Worm (Caenorhabditis elegans) whole organism, L1 larva: ENCODE data around the gene cest-6.

Experiments
- C04F5.9 ChIP-seq: sonication (generic microtip); optimal IDR thresholded peaks from 2 replicates; lab custom pipeline; 2016; ENCODE audit warnings: missing genetic modification characterization, missing compliant biosample characterization
- C16A3.4 ChIP-seq: fragments of 150-350 bp; optimal IDR thresholded peaks from 2 replicates; lab custom pipeline; 2014; ENCODE audit warnings: missing biosample characterization, missing genetic modification characterization
- F16B12.6 ChIP-seq: fragments of 150-350 bp; optimal IDR thresholded peaks from 2 replicates; lab custom pipeline; 2014; ENCODE audit warnings: missing biosample characterization, missing genetic modification characterization
- Y116A8C.19 ChIP-seq: sonication (generic microtip); optimal IDR thresholded peaks from 2 replicates; lab custom pipeline; 2016; ENCODE audit warnings: missing compliant biosample characterization, missing genetic modification characterization, borderline replicate concordance
- aha-1 ChIP-seq: fragments of 150-350 bp; optimal IDR thresholded peaks from 2 replicates; lab custom pipeline; 2014; ENCODE audit warnings: missing biosample characterization, missing genetic modification characterization
- alr-1 ChIP-seq: fragments of 200-800 bp; sonication (Bioruptor generic); optimal IDR thresholded peaks from 2 replicates; lab custom pipeline; 2018; ENCODE audit warnings: borderline replicate concordance, mild to moderate bottlenecking, missing genetic modification characterization, missing compliant biosample characterization
- aly-2 ChIP-seq: fragments of 150-350 bp; optimal IDR thresholded peaks from 2 replicates; lab custom pipeline; 2014; ENCODE audit warnings: missing biosample characterization, missing genetic modification characterization
- blmp-1 ChIP-seq: fragments of 150-350 bp; optimal IDR thresholded peaks from 2 replicates; lab custom pipeline; 2014; ENCODE audit warnings: missing biosample characterization, missing genetic modification characterization
- ceh-63 ChIP-seq: fragments of 200-800 bp; sonication (Bioruptor generic); optimal IDR thresholded peaks from 2 replicates; lab custom pipeline; 2018; ENCODE audit warnings: mild to moderate bottlenecking, missing genetic modification characterization, missing compliant biosample characterization
- ceh-8 ChIP-seq: fragments of 200-800 bp; sonication (Bioruptor generic); optimal IDR thresholded peaks from 2 replicates; lab custom pipeline; 2018; ENCODE audit warnings: mild to moderate bottlenecking, missing genetic modification characterization, moderate library complexity, missing compliant biosample characterization
- ceh-90 ChIP-seq: sonication (generic microtip); optimal IDR thresholded peaks from 2 replicates; lab custom pipeline; 2016; ENCODE audit warnings: missing genetic modification characterization, missing compliant biosample characterization
- ces-1 ChIP-seq: fragments of 150-350 bp; optimal IDR thresholded peaks from 2 replicates; lab custom pipeline; 2014; ENCODE audit warnings: missing biosample characterization, missing genetic modification reagents, missing genetic modification characterization
- dpl-1 ChIP-seq, 3 experiments: fragments of 150-350 bp in 2 of 3; sonication (generic microtip) in 1 of 3; optimal IDR thresholded peaks; 2 replicates each; lab custom pipeline; 2014 to 2017; ENCODE audit warnings: missing biosample characterization in 3 of 3, missing genetic modification characterization in 3 of 3, missing genetic modification reagents in 3 of 3
- dsc-1 ChIP-seq: sonication (generic microtip); optimal IDR thresholded peaks from 2 replicates; lab custom pipeline; 2016; ENCODE audit warnings: mild to moderate bottlenecking, missing genetic modification characterization, missing compliant biosample characterization
- efl-1 ChIP-seq, 4 experiments: fragments of 150-350 bp; optimal IDR thresholded peaks in 3 of 4; peaks in 1 of 4; 1 replicate in 1 of 4; 2 replicates in 3 of 4; lab custom pipeline; 2014; ENCODE audit warnings: missing biosample characterization in 2 of 4, missing genetic modification characterization in 2 of 4, missing genetic modification reagents in 2 of 4
- efl-3 ChIP-seq: fragments of 200-800 bp; sonication (Bioruptor generic); optimal IDR thresholded peaks from 2 replicates; lab custom pipeline; 2018; ENCODE audit warnings: mild to moderate bottlenecking, missing genetic modification characterization, missing compliant biosample characterization
- egl-13 ChIP-seq: sonication (generic microtip); optimal IDR thresholded peaks from 2 replicates; lab custom pipeline; 2016; ENCODE audit warnings: missing genotype, missing genetic modification reagents, missing genetic modification characterization, missing compliant biosample characterization
- elt-2 ChIP-seq: sonication (generic microtip); optimal IDR thresholded peaks from 2 replicates; lab custom pipeline; 2016; ENCODE audit warnings: missing genetic modification characterization, mild to moderate bottlenecking, inconsistent platforms, missing compliant biosample characterization, missing genetic modification reagents
- ets-5 ChIP-seq: fragments of 200-800 bp; sonication (Bioruptor generic); IDR thresholded peaks from 2 replicates; pipeline ENCODE4 v1.3.6; 2022; ENCODE audit warnings: missing genetic modification characterization, missing compliant biosample characterization
- fkh-4 ChIP-seq: sonication (generic microtip); optimal IDR thresholded peaks from 2 replicates; lab custom pipeline; 2016; ENCODE audit warnings: missing compliant biosample characterization, missing genetic modification characterization, borderline replicate concordance
- fkh-8 ChIP-seq: sonication (generic microtip); optimal IDR thresholded peaks from 2 replicates; lab custom pipeline; 2016; ENCODE audit warnings: mild to moderate bottlenecking, missing genetic modification characterization, missing compliant biosample characterization
- fos-1 ChIP-seq: fragments of 150-350 bp; optimal IDR thresholded peaks from 2 replicates; lab custom pipeline; 2014; ENCODE audit warnings: missing biosample characterization, missing genetic modification characterization
- grh-1 ChIP-seq: fragments of 200-800 bp; sonication (Bioruptor generic); IDR thresholded peaks from 2 replicates; pipeline ENCODE4 v1.3.6; 2022; ENCODE audit warnings: missing genetic modification reagents, missing genetic modification characterization, missing compliant biosample characterization
- hlh-17 ChIP-seq: fragments of 200-800 bp; sonication (Bioruptor generic); optimal IDR thresholded peaks from 2 replicates; lab custom pipeline; 2018; ENCODE audit warnings: missing genetic modification characterization, mild to moderate bottlenecking, missing compliant biosample characterization, moderate library complexity, borderline replicate concordance
- hpl-2 ChIP-seq: fragments of 150-350 bp; optimal IDR thresholded peaks from 2 replicates; lab custom pipeline; 2014; ENCODE audit warnings: missing biosample characterization, missing genetic modification reagents, missing genetic modification characterization
- irx-1 ChIP-seq: sonication (generic microtip); optimal IDR thresholded peaks from 2 replicates; lab custom pipeline; 2016; ENCODE audit warnings: missing genetic modification characterization, missing compliant biosample characterization
- isw-1 ChIP-seq: fragments of 200-800 bp; sonication (Bioruptor generic); IDR thresholded peaks from 2 replicates; pipeline ENCODE4 v1.3.6; 2022; ENCODE audit warnings: missing genetic modification characterization, missing compliant biosample characterization
- lin-35 ChIP-seq, 2 experiments: fragments of 150-350 bp; optimal IDR thresholded peaks; 2 replicates each; lab custom pipeline; 2014; ENCODE audit warnings: missing biosample characterization in 2 of 2, missing genetic modification characterization in 2 of 2, missing genetic modification reagents in 2 of 2
- lsy-2 ChIP-seq, 2 experiments: fragments of 150-350 bp; optimal IDR thresholded peaks; 2 replicates each; lab custom pipeline; 2014; ENCODE audit warnings: missing biosample characterization in 2 of 2, missing genetic modification characterization in 2 of 2
- mdl-1 ChIP-seq, 2 experiments: fragments of 150-350 bp; optimal IDR thresholded peaks; 2 replicates each; lab custom pipeline; 2014 to 2017; ENCODE audit warnings: missing biosample characterization in 2 of 2, missing genetic modification characterization in 2 of 2, inconsistent platforms in 1 of 2
- mep-1 ChIP-seq: fragments of 150-350 bp; optimal IDR thresholded peaks from 2 replicates; lab custom pipeline; 2014; ENCODE audit warnings: missing biosample characterization, missing genetic modification characterization
- nhr-11 ChIP-seq: fragments of 150-350 bp; optimal IDR thresholded peaks from 2 replicates; lab custom pipeline; 2014; ENCODE audit warnings: missing biosample characterization, missing genetic modification characterization
- nhr-12 ChIP-seq: sonication (generic microtip); optimal IDR thresholded peaks from 2 replicates; lab custom pipeline; 2017; ENCODE audit warnings: missing biosample characterization, missing genetic modification characterization
- nhr-237 ChIP-seq: fragments of 150-350 bp; optimal IDR thresholded peaks from 2 replicates; lab custom pipeline; 2014; ENCODE audit warnings: missing biosample characterization, missing genetic modification characterization
- nhr-28 ChIP-seq: fragments of 150-350 bp; optimal IDR thresholded peaks from 2 replicates; lab custom pipeline; 2014; ENCODE audit warnings: missing biosample characterization, missing genetic modification characterization
- nhr-47 ChIP-seq: sonication (generic microtip); optimal IDR thresholded peaks from 2 replicates; lab custom pipeline; 2016; ENCODE audit warnings: mild to moderate bottlenecking, missing genetic modification characterization, moderate library complexity, missing compliant biosample characterization
- nhr-71 ChIP-seq: sonication (generic microtip); optimal IDR thresholded peaks from 2 replicates; lab custom pipeline; 2016; ENCODE audit warnings: mild to moderate bottlenecking, missing genetic modification characterization, moderate library complexity, missing compliant biosample characterization
- nhr-77 ChIP-seq: fragments of 150-350 bp; optimal IDR thresholded peaks from 2 replicates; lab custom pipeline; 2014; ENCODE audit warnings: missing biosample characterization, missing genetic modification characterization
- nhr-84 ChIP-seq: sonication (generic microtip); optimal IDR thresholded peaks from 2 replicates; lab custom pipeline; 2017; ENCODE audit warnings: missing biosample characterization, missing genetic modification characterization
- nhr-90 ChIP-seq: sonication (generic microtip); optimal IDR thresholded peaks from 2 replicates; lab custom pipeline; 2016; ENCODE audit warnings: mild to moderate bottlenecking, missing genetic modification characterization, missing compliant biosample characterization; ENCODE audit not compliant: poor library complexity
- pqm-1 ChIP-seq: sonication (generic microtip); optimal IDR thresholded peaks from 3 replicates; lab custom pipeline; 2017; ENCODE audit warnings: missing biosample characterization, missing genetic modification characterization
- snpc-4 ChIP-seq: fragments of 150-350 bp; optimal IDR thresholded peaks from 2 replicates; lab custom pipeline; 2014; ENCODE audit warnings: missing biosample characterization, missing genetic modification characterization
- snu-23 ChIP-seq: sonication (generic microtip); optimal IDR thresholded peaks from 2 replicates; lab custom pipeline; 2016; ENCODE audit warnings: missing genetic modification characterization, missing compliant biosample characterization
- sox-4 ChIP-seq: sonication (generic microtip); optimal IDR thresholded peaks from 2 replicates; lab custom pipeline; 2016; ENCODE audit warnings: missing genetic modification characterization, missing compliant biosample characterization
- sptf-1 ChIP-seq: fragments of 150-350 bp; optimal IDR thresholded peaks from 2 replicates; lab custom pipeline; 2014; ENCODE audit warnings: missing biosample characterization, missing genetic modification characterization
- sup-37 ChIP-seq: fragments of 200-800 bp; sonication (Bioruptor generic); optimal IDR thresholded peaks from 2 replicates; lab custom pipeline; 2018; ENCODE audit warnings: mild to moderate bottlenecking, missing genetic modification characterization, missing compliant biosample characterization
- swsn-7 ChIP-seq: sonication (generic microtip); optimal IDR thresholded peaks from 2 replicates; lab custom pipeline; 2016; ENCODE audit warnings: missing genetic modification characterization, missing compliant biosample characterization
- tbx-2 ChIP-seq: sonication (generic microtip); optimal IDR thresholded peaks from 2 replicates; lab custom pipeline; 2016; ENCODE audit warnings: missing genetic modification characterization, missing compliant biosample characterization
- tlp-1 ChIP-seq: fragments of 150-350 bp; optimal IDR thresholded peaks from 2 replicates; lab custom pipeline; 2014; ENCODE audit warnings: missing biosample characterization, missing genetic modification characterization
- unc-30 ChIP-seq: sonication (generic microtip); optimal IDR thresholded peaks from 2 replicates; lab custom pipeline; 2017; ENCODE audit warnings: missing biosample characterization, missing genetic modification characterization
- unc-86 ChIP-seq: sonication (generic microtip); optimal IDR thresholded peaks from 2 replicates; lab custom pipeline; 2016; ENCODE audit warnings: missing genetic modification characterization, missing compliant biosample characterization
- unc-98 ChIP-seq: fragments of 200-800 bp; sonication (Bioruptor generic); IDR thresholded peaks from 2 replicates; pipeline ENCODE4 v1.3.6; 2022; ENCODE audit warnings: missing genetic modification characterization, missing compliant biosample characterization
- vab-15 ChIP-seq: sonication (generic microtip); optimal IDR thresholded peaks from 2 replicates; lab custom pipeline; 2017; ENCODE audit warnings: missing genotype, mild to moderate bottlenecking, missing genetic modification characterization, missing compliant biosample characterization
- zip-4 ChIP-seq: fragments of 200-800 bp; sonication (Bioruptor generic); optimal IDR thresholded peaks from 2 replicates; lab custom pipeline; 2018; ENCODE audit warnings: mild to moderate bottlenecking, missing genetic modification characterization, moderate library complexity, missing compliant biosample characterization
- ztf-4 ChIP-seq: fragments of 150-350 bp; optimal IDR thresholded peaks from 2 replicates; lab custom pipeline; 2014; ENCODE audit warnings: missing biosample characterization, missing genetic modification characterization

cest-6 gene

DNA sequence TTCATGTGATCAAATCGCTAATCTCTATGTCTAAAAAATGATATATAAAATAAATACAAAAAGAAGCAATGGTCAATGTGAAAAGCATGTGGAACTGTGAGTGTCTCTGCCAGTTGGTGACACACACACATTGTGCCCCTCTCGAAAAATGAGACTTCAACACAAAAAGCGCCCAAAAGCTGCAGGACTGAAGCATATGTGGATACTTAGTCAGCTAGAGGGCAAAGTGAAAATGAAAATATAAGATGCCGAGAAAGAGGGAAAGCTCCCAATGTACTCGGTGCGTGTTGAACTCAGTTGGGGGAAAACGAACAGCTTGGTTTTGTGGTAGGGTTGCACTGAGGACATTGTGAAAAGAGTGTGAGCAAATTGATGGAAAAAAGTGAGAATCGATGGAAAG lies 47.1 kb downstream of the cest-6 start (continued):
- TF ChIP-seq ztf-4 (tag; lab: Kevin White, UChicago) (peak; percentile 51), aly-2 (no peak), C16A3.4 (tag; lab: Kevin White, UChicago) (no peak), snu-23 (GFP tag; lab: Kevin White, UChicago) (peak; percentile 71), lin-35 (GFP tag; optimal IDR thresholded peaks at IDR 0.05; lab: Kevin White, UChicago) (peak in 1 of 2 experiments; percentile 27), Y116A8C.19 (tag; lab: Kevin White, UChicago) (no peak), unc-98 (no peak), tbx-2 (tag; lab: Kevin White, UChicago) (peak; percentile 75), fkh-4 (no peak), aha-1 (tag; lab: Kevin White, UChicago) (no peak), dpl-1 (GFP tag; optimal IDR thresholded peaks at IDR 0.05; lab: Kevin White, UChicago) (peak in 1 of 3 experiments; percentile 29), nhr-47 (tag; lab: Kevin White, UChicago) (peak; percentile 63), lsy-2 (tag; optimal IDR thresholded peaks at IDR 0.05; lab: Kevin White, UChicago) (peak; percentile 48 to 68), irx-1 (tag; lab: Kevin White, UChicago) (peak; percentile 39), tlp-1 (no peak), nhr-237 (tag; lab: Kevin White, UChicago) (no peak), sox-4 (tag; lab: Kevin White, UChicago) (peak; percentile 56), mdl-1 (tag; optimal IDR thresholded peaks at IDR 0.05; lab: Kevin White, UChicago) (peak in 1 of 2 experiments; percentile 52), sup-37 (no peak), swsn-7 (tag; lab: Kevin White, UChicago) (peak; percentile 60), nhr-77 (peak; percentile 54), ceh-90 (tag; lab: Kevin White, UChicago) (no peak), unc-86 (tag; lab: Kevin White, UChicago) (peak; percentile 52), mep-1 (tag; lab: Kevin White, UChicago) (peak; percentile 50), nhr-84 (tag; lab: Kevin White, UChicago) (no peak), sptf-1 (no peak), isw-1 (GFP tag; lab: Robert Waterston, UW) (no peak), fos-1 (tag; lab: Kevin White, UChicago) (peak; percentile 14), ceh-8 (GFP tag; lab: Kevin White, UChicago) (peak; percentile 32), pqm-1 (no peak), dsc-1 (tag; lab: Kevin White, UChicago) (peak; percentile 75), C04F5.9 (tag; lab: Kevin White, UChicago) (no peak), egl-13 (peak; percentile 28), vab-15 (tag; lab: Kevin White, UChicago) (no peak), ces-1 (no peak), alr-1 (tag; lab: Kevin White, UChicago) (no peak), hpl-2 (no peak), hlh-17 (GFP tag; lab: Kevin White, UChicago) (no peak), nhr-11 (tag; lab: Kevin White, UChicago) (peak; percentile 16), zip-4 (no peak), fkh-8 (tag; lab: Kevin White, UChicago) (peak; percentile 59), snpc-4 (no peak), grh-1 (GFP tag; lab: Robert Waterston, UW) (no peak)

DNA sequence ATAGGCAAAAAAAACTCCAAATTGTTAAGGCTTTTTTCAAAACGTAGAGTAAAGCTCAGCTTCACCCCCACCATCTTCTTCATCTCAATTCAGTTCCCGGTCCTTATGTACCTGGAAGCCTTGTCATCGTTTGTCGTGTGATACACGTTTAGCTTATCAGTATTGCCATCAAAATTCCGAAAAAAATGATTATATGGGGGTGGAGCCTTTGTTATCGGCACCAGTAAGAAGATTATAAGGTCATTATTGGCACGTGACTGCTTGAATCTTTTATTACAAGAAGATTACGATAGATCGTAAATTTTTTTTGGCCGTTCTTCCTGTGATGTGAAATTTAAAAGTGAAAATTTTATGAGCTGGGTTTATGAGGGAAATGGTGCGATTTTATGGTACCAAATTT lies 47.9 kb downstream of the cest-6 start:
- no peak for TF ChIP-seq nhr-71 (tag; lab: Kevin White, UChicago)
- no peak for TF ChIP-seq egl-13
- no peak for TF ChIP-seq Y116A8C.19 (tag; lab: Kevin White, UChicago)
- TF ChIP-seq swsn-7 (tag; lab: Kevin White, UChicago), result no peak
- no peak for TF ChIP-seq fos-1 (tag; lab: Kevin White, UChicago)
- TF ChIP-seq ceh-63, result no peak
- no peak for TF ChIP-seq efl-1 (optimal IDR thresholded peaks at IDR 0.05; lab: Kevin White, UChicago)
- TF ChIP-seq efl-1 (GFP tag; optimal IDR thresholded peaks at IDR 0.05 in 1 of 2; lab: Kevin White, UChicago), result peak in 1 of 2 experiments; percentile 81
- no peak for TF ChIP-seq nhr-28
- TF ChIP-seq F16B12.6 (tag; lab: Kevin White, UChicago), result no peak
- TF ChIP-seq ets-5 (GFP tag; lab: Robert Waterston, UW), result no peak
- no peak for TF ChIP-seq nhr-12 (tag; lab: Kevin White, UChicago)
- TF ChIP-seq unc-30, result no peak
- peak; percentile 33 for TF ChIP-seq tlp-1
- no peak for TF ChIP-seq efl-3
- TF ChIP-seq elt-2 (tag; lab: Kevin White, UChicago), result peak; percentile 97
- no peak for TF ChIP-seq blmp-1
- peak; percentile 14 for TF ChIP-seq nhr-90 (tag; lab: Kevin White, UChicago)
